Worm (Caenorhabditis elegans): ENCODE measurements around the gene srg-13.

- TF ChIP-seq cog-1 (tag; optimal IDR thresholded peaks at IDR 0.05) (no peak), tab-1 (GFP tag; IDR thresholded peaks at IDR 0.05) (no peak), klf-2 (GFP tag; conservative IDR thresholded peaks at IDR 0.05) (no peak), flt-1 (GFP tag; IDR thresholded peaks at IDR 0.05) (no peak), ztf-23 (GFP tag; IDR thresholded peaks at IDR 0.05) (no peak), ztf-29 (GFP tag; IDR thresholded peaks at IDR 0.05) (no peak), ref-1 (GFP tag; conservative IDR thresholded peaks at IDR 0.05) (no peak), med-1 (GFP tag; optimal IDR thresholded peaks at IDR 0.05; ENCODE audit: insufficient read depth) (no peak), T22C8.4 (GFP tag; IDR thresholded peaks at IDR 0.05) (no peak)
These were observed 49.5 kb upstream of the srg-13 start, which contains the start of gene lron-5 for ce11 chrIII:4622375-4623130.

All from whole organism, midembryonic.